Fruit fly (Drosophila melanogaster): ENCODE data around the gene CG44040.
A peak's percentile ranks its signal among the peaks of the same experiment; 100 is the strongest.

Gene CG44040

dm6 chr3R:15319912-15320746 is at the start of gene CG44040, which contains the start of gene CG6276:
TSS of gene CG44040 (plus strand) at chr3R:15320378.
TSS of gene CG6276 (minus strand) at chr3R:15320069.
- TF ChIP-seq CG10348 (GFP tag; IDR thresholded peaks at IDR 0.05) (no peak), fd96Ca (GFP tag; IDR thresholded peaks at IDR 0.05) (peak; percentile 71), EcR (GFP tag; optimal IDR thresholded peaks at IDR 0.05) (no peak), Pif1B (GFP tag; optimal IDR thresholded peaks at IDR 0.05) (no peak), CG13204 (GFP tag; optimal IDR thresholded peaks at IDR 0.05) (no peak), CG32121 (GFP tag; IDR thresholded peaks at IDR 0.05) (peak; percentile 35), CG15710 (tag; optimal IDR thresholded peaks at IDR 0.05) (peak; percentile 46), CG8301 (tag; optimal IDR thresholded peaks at IDR 0.05) (peak; percentile 59), CG17806 (tag; optimal IDR thresholded peaks at IDR 0.05) (peak; percentile 44), Pif1A (GFP tag; optimal IDR thresholded peaks at IDR 0.05) (no peak), rn (GFP tag; IDR thresholded peaks at IDR 0.05) (0 out of 2 replicates have a peak, but pooled peaks have one; percentile 4), CG8159 (tag; optimal IDR thresholded peaks at IDR 0.05) (peak; percentile 98), Ets98B (GFP tag; IDR thresholded peaks at IDR 0.05) (peak; percentile 73), CG34367 (tag; optimal IDR thresholded peaks at IDR 0.05) (peak; percentile 50), CG9948 (tag; optimal IDR thresholded peaks at IDR 0.05) (peak; percentile 25), CG14655 (GFP tag; optimal IDR thresholded peaks at IDR 0.05) (no peak), gl (tag; optimal IDR thresholded peaks at IDR 0.05) (no peak), D1 (tag; optimal IDR thresholded peaks at IDR 0.05) (no peak), Snoo (tag; optimal IDR thresholded peaks at IDR 0.05) (peak; percentile 61), CG4496 (GFP tag; IDR thresholded peaks at IDR 0.05) (peak; percentile 53; the same call in 2 of the 3 replicates), CG12605 (GFP tag; IDR thresholded peaks at IDR 0.05) (0 out of 2 replicates have a peak, but pooled peaks have one; percentile 9)

- TF ChIP-seq CG17806 (tag; optimal IDR thresholded peaks at IDR 0.05) (peak; percentile 98), D1 (tag; optimal IDR thresholded peaks at IDR 0.05) (no peak), Snoo (tag; optimal IDR thresholded peaks at IDR 0.05) (peak; percentile 97), CG15710 (tag; optimal IDR thresholded peaks at IDR 0.05) (peak; percentile 98), CG9948 (tag; optimal IDR thresholded peaks at IDR 0.05) (peak; percentile 98), Ets98B (GFP tag; IDR thresholded peaks at IDR 0.05) (peak; percentile 90), EcR (GFP tag; optimal IDR thresholded peaks at IDR 0.05) (peak; percentile 85), CG34367 (tag; optimal IDR thresholded peaks at IDR 0.05) (peak; percentile 97), CG13204 (GFP tag; optimal IDR thresholded peaks at IDR 0.05) (no peak), gl (tag; optimal IDR thresholded peaks at IDR 0.05) (peak; percentile 91), Pif1B (GFP tag; optimal IDR thresholded peaks at IDR 0.05) (no peak), CG8301 (tag; optimal IDR thresholded peaks at IDR 0.05) (peak; percentile 98), Pif1A (GFP tag; optimal IDR thresholded peaks at IDR 0.05) (no peak), CG10348 (GFP tag; IDR thresholded peaks at IDR 0.05) (peak; percentile 83), CG12605 (GFP tag; IDR thresholded peaks at IDR 0.05) (peak; percentile 94), CG32121 (GFP tag; IDR thresholded peaks at IDR 0.05) (peak; percentile 96), fd96Ca (GFP tag; IDR thresholded peaks at IDR 0.05) (peak; percentile 67; the same call in 2 of the 3 replicates), CG14655 (GFP tag; optimal IDR thresholded peaks at IDR 0.05) (no peak), CG8159 (tag; optimal IDR thresholded peaks at IDR 0.05) (peak; percentile 99), rn (GFP tag; IDR thresholded peaks at IDR 0.05) (peak; percentile 87), CG4496 (GFP tag; IDR thresholded peaks at IDR 0.05) (peak; percentile 93)
Observed at dm6 chr3R:15275158-15275623, 45.0 kb upstream of the CG44040 start, which contains the start of the genes Cp190 and CG4338. TSS of gene Cp190 (minus strand) at chr3R:15275241. TSS of gene CG4338 (plus strand) at chr3R:15275522.

dm6 chr3R:15277926-15278869 is 42.0 kb upstream of the CG44040 start, which contains the start of the genes MRG15 and Tm1:
TSS of gene MRG15 (minus strand) at chr3R:15278109.
TSS of gene Tm1 (plus strand) at chr3R:15278220.
- TF ChIP-seq gl (tag; optimal IDR thresholded peaks at IDR 0.05) (no peak), Pif1B (GFP tag; optimal IDR thresholded peaks at IDR 0.05) (no peak), fd96Ca (GFP tag; IDR thresholded peaks at IDR 0.05) (no peak), CG8301 (tag; optimal IDR thresholded peaks at IDR 0.05) (no peak)

dm6 chr3R:15280619-15281334 is 39.4 kb upstream of the CG44040 start:
- no peak for TF ChIP-seq gl (tag; optimal IDR thresholded peaks at IDR 0.05)
- TF ChIP-seq CG13204 (GFP tag; optimal IDR thresholded peaks at IDR 0.05) = no peak
- no peak for TF ChIP-seq rn (GFP tag; IDR thresholded peaks at IDR 0.05)
- no peak for TF ChIP-seq fd96Ca (GFP tag; IDR thresholded peaks at IDR 0.05)
- peak; percentile 54 for TF ChIP-seq CG8159 (tag; optimal IDR thresholded peaks at IDR 0.05)
- TF ChIP-seq CG4496 (GFP tag; IDR thresholded peaks at IDR 0.05) = 0 out of 3 replicates have a peak, but pooled peaks have one; percentile 25
- peak; percentile 24 for TF ChIP-seq CG17806 (tag; optimal IDR thresholded peaks at IDR 0.05)
- TF ChIP-seq CG32121 (GFP tag; IDR thresholded peaks at IDR 0.05) = no peak
- peak; percentile 43 for TF ChIP-seq Pif1B (GFP tag; optimal IDR thresholded peaks at IDR 0.05)
- TF ChIP-seq CG14655 (GFP tag; optimal IDR thresholded peaks at IDR 0.05) = peak; percentile 81
- peak; percentile 42 for TF ChIP-seq CG9948 (tag; optimal IDR thresholded peaks at IDR 0.05)
- TF ChIP-seq Pif1A (GFP tag; optimal IDR thresholded peaks at IDR 0.05) = peak; percentile 40
- no peak for TF ChIP-seq D1 (tag; optimal IDR thresholded peaks at IDR 0.05)
- peak; percentile 57 for TF ChIP-seq CG8301 (tag; optimal IDR thresholded peaks at IDR 0.05)
- no peak for TF ChIP-seq CG10348 (GFP tag; IDR thresholded peaks at IDR 0.05)
- TF ChIP-seq EcR (GFP tag; optimal IDR thresholded peaks at IDR 0.05) = no peak
- no peak for TF ChIP-seq Ets98B (GFP tag; IDR thresholded peaks at IDR 0.05)
- peak; percentile 33 for TF ChIP-seq CG15710 (tag; optimal IDR thresholded peaks at IDR 0.05)
- TF ChIP-seq Snoo (tag; optimal IDR thresholded peaks at IDR 0.05) = peak; percentile 74
- no peak for TF ChIP-seq CG34367 (tag; optimal IDR thresholded peaks at IDR 0.05)
- no peak for TF ChIP-seq CG12605 (GFP tag; IDR thresholded peaks at IDR 0.05)
